Fruit fly (Drosophila melanogaster) whole organism, embryonic: ENCODE data around the gene CG14454.

ENCODE experiments used
- Adf1 ChIP-seq: fragments of 200-800 bp; sonication (Bioruptor generic); IDR thresholded peaks from 2 replicates; pipeline ENCODE4 v1.3.6; 2022; ENCODE audit warnings: missing biosample characterization, missing genetic modification characterization
- CG10366 ChIP-seq: fragments of 200-800 bp; sonication (Bioruptor generic); IDR thresholded peaks from 2 replicates; pipeline ENCODE4 v1.3.6; 2022; ENCODE audit warnings: missing biosample characterization, missing genetic modification characterization
- CG10462 ChIP-seq: fragments of 200-800 bp; sonication (Bioruptor generic); optimal IDR thresholded peaks from 2 replicates; lab custom pipeline; 2016; ENCODE audit warnings: missing biosample characterization, missing genetic modification characterization
- CG10565 ChIP-seq: fragments of 200-800 bp; sonication (Bioruptor generic); optimal IDR thresholded peaks from 3 replicates; lab custom pipeline; 2016; ENCODE audit warnings: missing biosample characterization, mild to moderate bottlenecking, missing genetic modification characterization
- CG11398 ChIP-seq: fragments of 200-800 bp; sonication (Bioruptor generic); optimal IDR thresholded peaks from 2 replicates; lab custom pipeline; 2016; ENCODE audit warnings: missing biosample characterization, missing genetic modification characterization
- CG11504 ChIP-seq: fragments of 200-800 bp; sonication (Bioruptor generic); optimal IDR thresholded peaks from 3 replicates; lab custom pipeline; 2019; ENCODE audit warnings: missing biosample characterization, mild to moderate bottlenecking, missing genetic modification characterization, moderate library complexity
- CG14441 ChIP-seq: fragments of 200-800 bp; sonication (Bioruptor generic); IDR thresholded peaks from 2 replicates; pipeline ENCODE4 v1.3.6; 2022; ENCODE audit warnings: missing biosample characterization, missing genetic modification characterization
- CG16779 ChIP-seq: fragments of 200-800 bp; sonication (Bioruptor generic); IDR thresholded peaks from 2 replicates; pipeline ENCODE4 v1.3.6; 2022; ENCODE audit warnings: missing biosample characterization, missing genetic modification characterization
- CG17328 ChIP-seq: fragments of 200-800 bp; sonication (Bioruptor generic); IDR thresholded peaks from 2 replicates; pipeline ENCODE4 v1.3.6; 2022; ENCODE audit warnings: missing biosample characterization, missing genetic modification characterization
- CG2129 ChIP-seq: fragments of 200-800 bp; sonication (Bioruptor generic); IDR thresholded peaks from 2 replicates; pipeline ENCODE4 v1.3.6; 2022; ENCODE audit warnings: missing biosample characterization, missing genetic modification characterization; ENCODE audit not compliant: partially characterized antibody
- CG2712 ChIP-seq: fragments of 200-800 bp; optimal IDR thresholded peaks from 3 replicates; lab custom pipeline; 2019; ENCODE audit warnings: missing biosample characterization, mild to moderate bottlenecking, missing genetic modification characterization, moderate library complexity
- CG30431 ChIP-seq: fragments of 200-800 bp; sonication (Bioruptor generic); optimal IDR thresholded peaks from 2 replicates; lab custom pipeline; 2017; ENCODE audit warnings: missing biosample characterization, missing genetic modification characterization
- CG32767 ChIP-seq: fragments of 200-800 bp; sonication (Bioruptor generic); IDR thresholded peaks from 2 replicates; pipeline ENCODE4 v1.3.6; 2022; ENCODE audit warnings: missing biosample characterization, missing genetic modification characterization
- CG33557 ChIP-seq: fragments of 200-800 bp; sonication (Bioruptor generic); optimal IDR thresholded peaks from 2 replicates; lab custom pipeline; 2019; ENCODE audit warnings: missing biosample characterization, mild to moderate bottlenecking, missing genetic modification characterization, moderate library complexity
- CG3838 ChIP-seq: fragments of 200-800 bp; sonication (Bioruptor generic); optimal IDR thresholded peaks from 3 replicates; lab custom pipeline; 2016; ENCODE audit warnings: missing biosample characterization, missing genetic modification characterization
- CG43689 ChIP-seq: fragments of 200-800 bp; sonication (Bioruptor generic); IDR thresholded peaks from 2 replicates; pipeline ENCODE4 v1.3.6; 2022; ENCODE audit warnings: missing biosample characterization, missing genetic modification characterization
- CG5953 ChIP-seq: fragments of 200-800 bp; sonication (Bioruptor generic); IDR thresholded peaks from 2 replicates; pipeline ENCODE4 v1.3.6; 2022; ENCODE audit warnings: missing biosample characterization, missing genetic modification characterization
- CG6654 ChIP-seq: fragments of 200-800 bp; sonication (Bioruptor generic); optimal IDR thresholded peaks from 2 replicates; lab custom pipeline; 2017; ENCODE audit warnings: missing biosample characterization, mild to moderate bottlenecking, missing genetic modification characterization
- CG8281 ChIP-seq: fragments of 200-800 bp; sonication (Bioruptor generic); optimal IDR thresholded peaks from 2 replicates; lab custom pipeline; 2018; ENCODE audit warnings: missing biosample characterization, mild to moderate bottlenecking, missing genetic modification characterization, moderate library complexity
- CG8290 ChIP-seq, 3 experiments: fragments of 200-800 bp; sonication (Bioruptor generic); optimal IDR thresholded peaks; 2 replicates each; lab custom pipeline; 2016 to 2019; ENCODE audit warnings: missing biosample characterization in 3 of 3, missing genetic modification characterization in 3 of 3, mild to moderate bottlenecking in 2 of 3, moderate library complexity in 1 of 3
- CG9215 ChIP-seq: fragments of 200-800 bp; sonication (Bioruptor generic); IDR thresholded peaks from 2 replicates; pipeline ENCODE4 v1.3.6; 2022; ENCODE audit warnings: missing biosample characterization, missing genetic modification characterization
- CG9727 ChIP-seq: fragments of 200-800 bp; sonication (Bioruptor generic); optimal IDR thresholded peaks from 3 replicates; lab custom pipeline; 2017; ENCODE audit warnings: missing biosample characterization, mild to moderate bottlenecking, missing genetic modification characterization
- Dfd ChIP-seq, 2 experiments: fragments of >200 bp; optimal IDR thresholded peaks; 2 replicates each; lab custom pipeline; 2017; ENCODE audit warnings: missing biosample characterization in 2 of 2, missing genetic modification characterization in 2 of 2
- Dip3 ChIP-seq: fragments of 200-800 bp; sonication (Bioruptor generic); optimal IDR thresholded peaks from 3 replicates; lab custom pipeline; 2016; ENCODE audit warnings: missing biosample characterization, missing genetic modification characterization
- Elba2 ChIP-seq: fragments of 200-800 bp; sonication (Bioruptor generic); optimal IDR thresholded peaks from 3 replicates; lab custom pipeline; 2016; ENCODE audit warnings: missing biosample characterization, missing genetic modification characterization
- HmgD ChIP-seq: fragments of 200-800 bp; sonication (Bioruptor generic); optimal IDR thresholded peaks from 3 replicates; lab custom pipeline; 2016; ENCODE audit warnings: missing biosample characterization, missing genetic modification characterization
- NFAT ChIP-seq: fragments of 200-800 bp; sonication (Bioruptor generic); IDR thresholded peaks from 2 replicates; pipeline ENCODE4 v1.3.6; 2022; ENCODE audit warnings: missing biosample characterization, missing genetic modification characterization
- Spps ChIP-seq: fragments of 200-800 bp; sonication (Bioruptor generic); optimal IDR thresholded peaks from 2 replicates; lab custom pipeline; 2018; ENCODE audit warnings: missing biosample characterization, mild to moderate bottlenecking, missing genetic modification characterization
- Sry-β ChIP-seq: fragments of 200-800 bp; sonication (Bioruptor generic); optimal IDR thresholded peaks from 2 replicates; lab custom pipeline; 2018; ENCODE audit warnings: missing biosample characterization, mild to moderate bottlenecking, missing genetic modification characterization, moderate library complexity
- abd-A ChIP-seq: fragments of 200-800 bp; sonication (Bioruptor generic); optimal IDR thresholded peaks from 3 replicates; lab custom pipeline; 2019; ENCODE audit warnings: missing biosample characterization, mild to moderate bottlenecking, missing genetic modification characterization, moderate library complexity
- al ChIP-seq: fragments of 200-800 bp; sonication (Bioruptor generic); IDR thresholded peaks from 2 replicates; pipeline ENCODE4 v1.3.6; 2022; ENCODE audit warnings: missing biosample characterization, missing genetic modification characterization
- ato ChIP-seq: fragments of 200-800 bp; sonication (Bioruptor generic); IDR thresholded peaks from 2 replicates; pipeline ENCODE4 v1.3.6; 2022; ENCODE audit warnings: missing biosample characterization, missing genetic modification characterization; ENCODE audit not compliant: partially characterized antibody
- bab2 ChIP-seq: fragments of 200-800 bp; sonication (Bioruptor generic); optimal IDR thresholded peaks from 2 replicates; lab custom pipeline; 2016; ENCODE audit warnings: missing biosample characterization, missing genetic modification characterization
- crc ChIP-seq: fragments of 200-800 bp; sonication (Bioruptor generic); optimal IDR thresholded peaks from 2 replicates; lab custom pipeline; 2016; ENCODE audit warnings: missing biosample characterization, missing genetic modification characterization
- croc ChIP-seq: fragments of 200-800 bp; sonication (Bioruptor generic); conservative IDR thresholded peaks from 3 replicates; pipeline ENCODE4 v1.3.6; 2022; ENCODE audit warnings: missing biosample characterization, missing genetic modification characterization
- dmrt99B ChIP-seq: fragments of 200-800 bp; sonication (Bioruptor generic); optimal IDR thresholded peaks from 2 replicates; lab custom pipeline; 2018; ENCODE audit warnings: missing biosample characterization, mild to moderate bottlenecking, missing genetic modification characterization, moderate library complexity
- esg ChIP-seq: fragments of 200-800 bp; sonication (Bioruptor generic); conservative IDR thresholded peaks from 2 replicates; pipeline ENCODE4 v1.3.6; 2022; ENCODE audit warnings: missing biosample characterization, missing genetic modification characterization
- ham ChIP-seq: fragments of 200-800 bp; sonication (Bioruptor generic); IDR thresholded peaks from 2 replicates; pipeline ENCODE4 v1.3.6; 2022; ENCODE audit warnings: missing biosample characterization, missing genetic modification characterization
- kah ChIP-seq: fragments of 200-800 bp; sonication (Bioruptor generic); optimal IDR thresholded peaks from 2 replicates; lab custom pipeline; 2018; ENCODE audit warnings: missing biosample characterization, mild to moderate bottlenecking, missing genetic modification characterization
- lbe ChIP-seq: fragments of 200-800 bp; sonication (Bioruptor generic); optimal IDR thresholded peaks from 2 replicates; lab custom pipeline; 2016; ENCODE audit warnings: missing biosample characterization, mild to moderate bottlenecking, missing genetic modification characterization
- oc ChIP-seq: fragments of 200-800 bp; sonication (Bioruptor generic); optimal IDR thresholded peaks from 2 replicates; lab custom pipeline; 2018; ENCODE audit warnings: missing biosample characterization, mild to moderate bottlenecking, missing genetic modification characterization, moderate library complexity
- sens ChIP-seq: fragments of 200-800 bp; sonication (Bioruptor generic); peaks from one replicate; lab custom pipeline; 2016; ENCODE audit warnings: missing biosample characterization, missing genetic modification characterization
- sim ChIP-seq: fragments of 200-800 bp; sonication (Bioruptor generic); IDR thresholded peaks from 2 replicates; pipeline ENCODE4 v1.3.6; 2022; ENCODE audit warnings: missing biosample characterization, missing genetic modification characterization
- slbo ChIP-seq: fragments of 200-800 bp; sonication (Bioruptor generic); IDR thresholded peaks from 2 replicates; pipeline ENCODE4 v1.3.6; 2022; ENCODE audit warnings: missing biosample characterization, missing genetic modification characterization
- slp2 ChIP-seq: fragments of 200-800 bp; sonication (Bioruptor generic); optimal IDR thresholded peaks from 2 replicates; lab custom pipeline; 2016; ENCODE audit warnings: missing biosample characterization, missing genetic modification characterization
- stwl ChIP-seq: fragments of 200-800 bp; sonication (Bioruptor generic); optimal IDR thresholded peaks from 3 replicates; lab custom pipeline; 2018; ENCODE audit warnings: missing biosample characterization, mild to moderate bottlenecking, missing genetic modification characterization, moderate library complexity
- tll ChIP-seq, 2 experiments: fragments of 200-800 bp in 1 of 2; fragments of >200 bp in 1 of 2; sonication (Bioruptor generic) in 1 of 2; optimal IDR thresholded peaks; 2 replicates each; lab custom pipeline; 2017 to 2019; ENCODE audit warnings: missing biosample characterization in 2 of 2, missing genetic modification characterization in 2 of 2, mild to moderate bottlenecking in 1 of 2, moderate library complexity in 1 of 2
- tup ChIP-seq: fragments of 200-800 bp; sonication (Bioruptor generic); optimal IDR thresholded peaks from 2 replicates; lab custom pipeline; 2016; ENCODE audit warnings: missing biosample characterization, mild to moderate bottlenecking, missing genetic modification characterization, moderate library complexity
- unpg ChIP-seq: fragments of 200-800 bp; sonication (Bioruptor generic); optimal IDR thresholded peaks from 3 replicates; lab custom pipeline; 2018; ENCODE audit warnings: missing biosample characterization, mild to moderate bottlenecking, missing genetic modification characterization, moderate library complexity

The CG14454 gene

DNA sequence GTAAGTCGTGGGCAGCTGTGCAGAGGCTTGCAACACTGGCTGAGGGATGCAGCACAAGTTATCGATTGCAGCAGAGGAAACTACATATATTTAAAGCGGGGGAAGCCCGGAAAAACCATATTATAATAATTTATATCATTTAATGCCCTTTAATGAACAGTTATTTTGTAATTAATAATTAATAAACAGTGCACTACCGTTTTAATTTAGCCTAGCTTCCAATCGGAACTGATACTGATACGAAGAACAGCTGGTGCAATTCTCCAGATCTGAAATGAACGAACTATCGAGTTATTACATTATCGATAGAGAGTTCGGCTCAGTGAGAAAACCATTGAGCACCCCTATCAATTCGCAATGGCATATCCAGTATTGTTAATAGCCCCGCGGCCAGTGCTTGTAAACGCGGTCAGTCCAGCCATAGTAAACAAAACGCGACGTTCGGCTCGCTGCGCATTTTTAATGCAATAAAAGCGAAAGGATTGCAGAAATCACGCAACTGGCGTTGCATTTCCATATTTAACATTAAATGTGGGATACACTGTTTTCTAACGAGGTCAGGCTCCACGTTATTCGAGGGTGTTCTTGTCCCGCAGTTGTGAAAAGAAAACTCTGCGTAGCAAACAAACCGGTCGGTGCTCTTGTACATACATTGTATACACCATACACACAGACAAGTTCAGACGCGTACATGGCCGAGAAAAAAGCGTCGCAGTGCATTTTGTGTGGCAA is 49.2 kb upstream of the CG14454 start, which contains the start of gene CG7369 (continued):
- TF ChIP-seq unpg (GFP tag; lab: Kevin White, UChicago) (peak; percentile 67), CG9727 (GFP tag; lab: Kevin White, UChicago) (peak; percentile 89), croc (GFP tag; lab: Robert Waterston, UW) (peak; percentile 67), slbo (GFP tag; lab: Robert Waterston, UW) (peak; percentile 86), Sry-β (peak; percentile 81), kah (no peak), CG10462 (GFP tag; lab: Kevin White, UChicago) (peak; percentile 59), ato (GFP tag; lab: Robert Waterston, UW) (no peak), CG5953 (GFP tag; lab: Robert Waterston, UW) (peak; percentile 34; the same call in 1 of the 2 replicates), CG8281 (tag; lab: Kevin White, UChicago) (peak; percentile 33), NFAT (peak; percentile 85), CG3838 (GFP tag; lab: Kevin White, UChicago) (peak; percentile 29), CG16779 (GFP tag; lab: Robert Waterston, UW) (peak; percentile 71), crc (peak; percentile 60), CG8290 (GFP tag; optimal IDR thresholded peaks at IDR 0.05; lab: Kevin White, UChicago) (peak; percentile 86), CG8290 (tag; optimal IDR thresholded peaks at IDR 0.05; lab: Kevin White, UChicago) (peak; percentile 85 to 86), Adf1 (GFP tag; lab: Robert Waterston, UW) (peak; percentile 50), CG9215 (GFP tag; lab: Robert Waterston, UW) (peak; percentile 89), slp2 (GFP tag; lab: Kevin White, UChicago) (peak; percentile 37), CG10366 (peak; percentile 75), sim (GFP tag; lab: Robert Waterston, UW) (no peak), CG43689 (no peak), CG32767 (GFP tag; lab: Robert Waterston, UW) (peak; percentile 59), HmgD (GFP tag; lab: Kevin White, UChicago) (no peak), CG6654 (GFP tag; lab: Kevin White, UChicago) (peak; percentile 54), Spps (tag; lab: Kevin White, UChicago) (peak; percentile 34), tup (peak; percentile 83), ham (GFP tag; lab: Robert Waterston, UW) (peak; percentile 54; the same call in 1 of the 2 replicates), CG17328 (GFP tag; lab: Robert Waterston, UW) (peak; percentile 63), oc (tag; lab: Kevin White, UChicago) (peak; percentile 47), CG30431 (GFP tag; lab: Kevin White, UChicago) (peak; percentile 67), CG10565 (GFP tag; lab: Kevin White, UChicago) (no peak), CG2712 (tag; lab: Kevin White, UChicago) (peak; percentile 86), lbe (peak; percentile 92), esg (GFP tag; lab: Robert Waterston, UW) (peak; percentile 81), dmrt99B (tag; lab: Kevin White, UChicago) (peak; percentile 76), tll (GFP tag; optimal IDR thresholded peaks at IDR 0.05; lab: Kevin White, UChicago) (peak; percentile 49 to 84), sens (peak; percentile 96), Elba2 (GFP tag; lab: Kevin White, UChicago) (peak; percentile 70), bab2 (GFP tag; lab: Kevin White, UChicago) (peak; percentile 77), stwl (tag; lab: Kevin White, UChicago) (peak; percentile 74), CG11504 (tag; lab: Kevin White, UChicago) (peak; percentile 82), CG2129 (GFP tag; lab: Robert Waterston, UW) (peak; percentile 76), CG14441 (peak; percentile 68), CG33557 (GFP tag; lab: Kevin White, UChicago) (peak; percentile 73), Dfd (GFP tag; optimal IDR thresholded peaks at IDR 0.05; lab: Kevin White, UChicago) (no peak), abd-A (tag; lab: Kevin White, UChicago) (no peak), CG11398 (GFP tag; lab: Kevin White, UChicago) (peak; percentile 71), Dip3 (GFP tag; lab: Kevin White, UChicago) (peak; percentile 89), al (GFP tag; lab: Robert Waterston, UW) (peak; percentile 76)
